Worm (Caenorhabditis elegans) whole organism, L4/young adult: ENCODE results near the gene fbxb-76.
"Not testable (repeated sequence)": the region's sequence is repeated elsewhere in the genome, so short reads cannot be mapped to it uniquely, and the experiment has no call there.

Experiments
- W03F9.2 ChIP-seq: fragments of 150-350 bp; optimal IDR thresholded peaks from 2 replicates; lab custom pipeline; 2014; ENCODE audit warnings: missing biosample characterization, missing genetic modification characterization
- dao-5 ChIP-seq: sonication (generic microtip); optimal IDR thresholded peaks from 2 replicates; lab custom pipeline; 2016; ENCODE audit warnings: missing genotype, missing genetic modification characterization, moderate library complexity, missing compliant biosample characterization
- him-1 ChIP-seq: sonication (generic microtip); optimal IDR thresholded peaks from 2 replicates; lab custom pipeline; 2016; ENCODE audit warnings: missing genotype, missing genetic modification reagents, missing genetic modification characterization, missing compliant biosample characterization

fbxb-76 gene

DNA sequence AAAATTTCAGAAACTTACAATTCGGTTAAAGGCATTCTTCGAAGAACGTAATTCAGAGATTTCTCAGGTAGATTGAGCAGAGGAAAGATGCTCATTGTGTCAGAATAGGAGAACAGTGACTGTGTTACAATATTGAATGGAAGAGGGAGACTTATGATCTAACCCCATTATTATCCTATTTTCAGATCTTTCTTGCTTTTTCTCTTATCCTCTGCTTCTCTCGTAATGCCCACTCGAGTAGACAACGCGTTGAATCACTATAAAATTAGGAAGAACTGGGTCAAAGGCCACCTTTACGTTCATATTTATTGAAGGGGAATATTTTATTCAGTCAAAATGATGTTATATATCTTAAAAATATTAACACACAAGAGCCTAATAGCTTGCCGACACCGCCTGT, at the start of gene fbxb-76:
Gene fbxb-76 (minus strand): TSS at position 101 of the 400 bp plus-strand sequence.
- TF ChIP-seq him-1 (no peak), W03F9.2 (tag; lab: Kevin White, UChicago) (no peak), dao-5 (tag; lab: Kevin White, UChicago) (no peak)

DNA sequence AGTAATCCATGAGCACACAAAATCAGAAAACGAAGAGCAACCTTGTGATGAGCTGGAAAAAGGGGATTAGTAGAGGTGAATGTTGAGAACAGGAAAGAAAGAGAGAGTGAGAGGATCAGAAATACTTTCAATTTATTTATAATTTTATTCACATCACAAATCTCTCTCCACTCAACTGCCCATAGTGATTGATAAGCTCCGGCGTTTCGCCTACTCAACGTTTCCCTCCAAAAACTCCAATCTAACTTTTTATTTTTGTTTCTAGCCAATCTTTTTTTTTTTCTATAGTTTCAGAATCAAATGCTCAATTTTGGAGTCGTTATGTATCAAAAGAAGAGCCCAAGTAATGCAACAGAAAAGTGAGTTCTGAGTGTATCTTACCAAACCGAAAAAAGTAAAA, 46.3 kb upstream of the fbxb-76 start, which contains the start of gene kin-4:
Gene kin-4 (plus strand): TSS at position 301 of the 400 bp plus-strand sequence.
- TF ChIP-seq him-1 (no peak), W03F9.2 (tag; lab: Kevin White, UChicago) (no peak), dao-5 (tag; lab: Kevin White, UChicago) (no peak)

DNA sequence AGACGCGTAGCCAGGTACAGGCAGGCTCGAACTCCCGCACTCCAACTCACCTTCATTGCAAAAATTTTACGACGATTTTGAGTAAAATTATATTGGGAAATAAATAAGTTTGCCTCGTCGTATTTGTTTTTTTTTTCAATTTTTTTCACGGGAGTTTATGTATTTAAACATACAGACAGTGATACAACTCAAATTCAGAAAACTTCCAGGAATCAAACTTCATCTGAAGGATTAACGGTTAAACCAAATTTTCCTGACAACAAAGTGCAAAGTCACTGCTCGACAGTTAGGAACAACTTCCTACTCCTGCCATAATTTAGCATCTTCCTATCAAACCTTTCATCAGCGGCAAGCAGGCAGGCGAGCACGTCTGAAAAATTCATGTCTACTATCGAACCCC, 45.7 kb upstream of the fbxb-76 start, which contains the start of gene F22B3.8:
Gene F22B3.8 (minus strand): TSS at position 101 of the 400 bp plus-strand sequence.
- no peak for TF ChIP-seq him-1
- TF ChIP-seq dao-5 (tag; lab: Kevin White, UChicago): no peak
- no peak for TF ChIP-seq W03F9.2 (tag; lab: Kevin White, UChicago)

DNA sequence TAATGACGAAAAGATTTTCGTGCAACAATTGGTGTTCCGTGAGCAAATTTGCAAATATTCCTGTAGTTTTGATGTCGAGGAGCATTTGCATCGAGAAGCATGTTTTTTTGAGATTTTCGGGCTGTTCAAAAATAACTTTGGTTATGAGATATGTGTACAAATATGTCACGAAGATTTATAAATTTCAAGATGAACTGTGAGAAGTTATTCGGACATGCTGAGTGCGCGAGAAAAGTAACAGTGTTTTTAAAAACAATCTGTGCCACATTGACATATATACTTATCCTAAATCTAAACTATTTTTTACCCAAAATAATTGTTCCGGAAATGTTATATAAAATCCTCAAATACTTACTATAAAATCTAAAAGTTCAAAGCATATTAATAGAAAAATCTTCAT, 42.5 kb upstream of the fbxb-76 start, which contains the start of gene F22B3.7:
Gene F22B3.7 (minus strand): TSS at position 101 of the 400 bp plus-strand sequence.
- TF ChIP-seq him-1: no peak
- no peak for TF ChIP-seq W03F9.2 (tag; lab: Kevin White, UChicago)
- TF ChIP-seq dao-5 (tag; lab: Kevin White, UChicago): no peak

DNA sequence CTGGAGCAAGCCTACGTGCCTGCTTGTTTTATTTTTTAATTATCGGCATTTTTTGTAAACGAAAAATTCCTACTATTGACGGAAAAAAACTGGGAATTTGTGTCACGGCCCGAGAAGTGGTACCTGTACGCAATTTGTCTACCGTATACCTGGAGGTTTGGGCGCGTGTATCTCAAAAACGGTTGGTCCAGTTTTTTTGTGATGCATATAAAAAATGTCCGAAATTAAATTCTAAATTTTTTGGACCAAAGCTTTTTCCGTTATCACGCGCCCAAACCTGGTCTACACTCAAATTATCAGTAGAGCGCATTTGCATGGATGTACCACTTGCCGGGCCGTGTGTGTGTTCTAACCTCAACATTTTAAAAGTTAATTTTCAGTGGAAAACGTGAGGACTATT, 37.6 kb upstream of the fbxb-76 start, which contains the start of gene F22B3.5:
Gene F22B3.5 (minus strand): TSS at position 101 of the 400 bp plus-strand sequence.
- not testable (repeated sequence) for TF ChIP-seq W03F9.2 (tag; lab: Kevin White, UChicago); him-1; dao-5 (tag; lab: Kevin White, UChicago)

DNA sequence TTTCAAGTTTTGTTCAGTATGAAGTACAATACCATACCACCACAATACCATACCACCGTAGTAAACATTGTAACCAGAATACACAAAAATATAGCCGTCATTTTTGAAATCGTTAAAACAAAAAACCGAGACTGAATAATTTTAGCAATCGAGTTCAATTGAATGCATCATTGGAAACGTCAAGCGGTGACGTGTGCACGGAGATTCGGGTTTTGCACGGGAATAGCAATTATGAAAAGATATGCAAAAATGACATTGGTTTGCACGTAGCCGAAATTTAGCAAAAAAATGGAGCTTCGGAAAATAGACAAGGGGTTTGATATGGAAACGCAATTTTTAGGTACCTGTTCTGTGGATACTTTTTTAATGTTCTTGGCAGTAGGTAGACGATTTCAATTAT, 35.8 kb upstream of the fbxb-76 start, which contains the start of gene F22B3.10:
Gene F22B3.10 (minus strand): TSS at position 101 of the 400 bp plus-strand sequence.
- TF ChIP-seq dao-5 (tag; lab: Kevin White, UChicago) (no peak), W03F9.2 (tag; lab: Kevin White, UChicago) (no peak), him-1 (no peak)

DNA sequence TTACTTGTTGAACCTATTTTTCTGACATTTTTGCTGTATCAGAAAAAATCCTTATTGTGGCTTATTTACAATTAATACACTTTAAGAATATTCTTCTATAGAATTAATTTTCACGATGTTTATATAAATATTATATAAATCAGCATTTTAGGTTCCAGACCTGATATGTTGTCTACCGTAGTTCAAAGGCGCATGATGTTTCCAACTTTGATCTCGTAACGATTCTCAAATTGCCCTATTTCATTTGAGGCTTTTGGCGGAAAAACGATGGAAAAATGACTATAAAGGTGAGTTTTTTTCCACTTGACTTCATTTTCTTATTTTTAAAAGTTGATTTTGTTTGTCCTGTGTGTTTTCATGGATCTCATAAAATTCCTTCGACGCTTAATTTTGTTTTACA, 30.9 kb upstream of the fbxb-76 start, which contains the start of gene gfat-2:
Gene gfat-2 (plus strand): TSS at position 145 of the 400 bp plus-strand sequence.
- TF ChIP-seq dao-5 (tag; lab: Kevin White, UChicago): no peak

DNA sequence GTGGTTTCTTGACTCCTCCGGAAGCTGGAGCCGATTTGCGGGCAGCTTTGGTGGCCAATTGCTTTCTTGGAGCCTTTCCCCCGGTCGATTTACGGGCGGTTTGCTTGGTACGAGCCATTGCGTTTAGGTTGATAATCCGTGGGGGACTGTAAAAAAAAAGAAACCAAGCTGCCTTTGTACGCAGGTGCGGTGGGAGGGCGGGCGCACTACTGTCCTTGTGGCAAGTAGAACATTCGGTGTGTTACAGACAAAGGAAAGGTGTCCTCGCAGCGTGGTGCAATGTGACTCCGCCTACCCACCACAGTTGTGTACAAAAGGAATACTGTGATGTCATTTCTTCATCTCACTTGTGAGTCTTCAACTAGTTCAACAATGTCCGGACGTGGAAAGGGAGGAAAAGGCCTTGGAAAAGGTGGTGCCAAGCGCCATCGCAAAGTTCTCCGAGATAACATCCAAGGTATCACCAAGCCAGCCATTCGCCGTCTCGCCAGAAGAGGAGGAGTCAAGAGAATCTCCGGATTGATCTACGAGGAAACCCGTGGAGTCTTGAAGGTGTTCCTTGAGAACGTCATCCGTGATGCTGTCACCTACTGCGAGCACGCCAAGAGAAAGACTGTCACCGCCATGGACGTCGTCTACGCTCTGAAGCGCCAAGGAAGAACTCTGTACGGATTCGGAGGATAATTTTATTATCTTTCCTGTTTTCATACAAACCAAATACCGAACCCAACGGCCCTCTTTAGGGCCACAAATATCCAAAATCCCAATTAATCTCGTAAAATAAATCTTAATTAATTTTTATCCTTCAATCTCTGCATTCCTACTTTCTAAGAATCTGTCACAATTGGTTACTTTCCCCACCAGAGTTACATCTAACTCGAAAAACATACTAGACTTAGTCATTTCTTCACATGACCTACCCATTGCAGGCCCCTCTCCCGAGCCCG, 27.9 kb upstream of the fbxb-76 start, which contains the start of the genes his-63 and his-64:
Gene his-63 (minus strand): TSS at position 118 of the 947 bp plus-strand sequence.
Gene his-64 (plus strand): TSS at position 373 of the 947 bp plus-strand sequence.
- not testable (repeated sequence) for TF ChIP-seq dao-5 (tag; lab: Kevin White, UChicago); him-1; W03F9.2 (tag; lab: Kevin White, UChicago)

DNA sequence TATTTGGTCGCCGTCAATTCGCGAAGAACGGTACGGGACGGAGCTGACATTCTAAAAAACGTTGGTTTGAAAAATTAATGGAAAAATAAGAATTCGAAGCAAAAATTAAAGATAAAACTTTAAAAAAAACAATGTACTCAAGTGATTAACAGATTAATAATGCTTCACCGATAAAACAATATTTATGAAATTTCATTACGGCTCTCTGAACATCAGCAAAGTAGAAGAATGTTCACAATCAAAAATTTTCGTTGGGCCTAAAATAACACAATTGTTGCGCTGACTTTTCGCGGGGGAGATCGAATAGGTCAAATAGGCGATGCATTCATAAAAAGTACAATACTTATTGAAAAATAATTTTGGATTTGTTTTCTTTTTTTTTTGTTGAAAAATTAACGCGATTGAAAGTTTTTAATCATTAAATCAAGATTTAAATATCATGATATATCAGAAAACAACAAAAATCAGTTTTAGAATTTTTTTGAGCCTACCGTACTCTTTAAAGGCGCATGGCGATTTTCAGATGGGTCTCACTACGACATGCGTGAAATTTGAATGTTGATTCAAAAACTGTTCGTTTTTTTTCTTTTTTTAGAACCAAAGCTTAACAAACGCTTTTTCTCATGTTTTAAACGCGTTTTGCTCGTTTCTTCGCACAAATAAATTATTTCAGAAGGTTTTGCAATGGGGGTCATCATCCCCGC, 24.3 kb upstream of the fbxb-76 start, which contains the start of the genes memi-3 and cyp-31A2:
Gene memi-3 (minus strand): TSS at position 51 of the 704 bp plus-strand sequence.
Gene cyp-31A2 (plus strand): TSS at position 674 of the 704 bp plus-strand sequence.
- TF ChIP-seq dao-5 (tag; lab: Kevin White, UChicago) (no peak), W03F9.2 (tag; lab: Kevin White, UChicago) (peak; percentile 8)

DNA sequence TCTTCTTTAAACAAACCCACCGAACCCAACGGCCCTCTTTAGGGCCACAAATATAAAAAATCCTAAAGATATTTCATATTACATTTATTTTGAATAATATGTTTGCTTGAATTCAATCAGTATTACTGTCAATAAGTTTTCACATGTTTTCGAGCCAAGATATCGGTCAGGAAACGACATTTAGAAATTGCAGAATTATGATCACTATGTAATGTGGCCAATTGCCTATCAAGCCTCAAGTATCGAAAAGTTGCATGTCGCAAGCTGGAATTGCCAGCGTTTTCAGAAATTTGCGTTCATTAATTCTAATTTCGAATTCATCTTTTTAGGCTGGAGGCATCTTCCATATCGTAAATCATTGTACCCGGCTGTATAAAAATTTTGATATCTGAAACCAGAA, 22.3 kb upstream of the fbxb-76 start:
- TF ChIP-seq W03F9.2 (tag; lab: Kevin White, UChicago) (no peak), dao-5 (tag; lab: Kevin White, UChicago) (no peak), him-1 (no peak)

DNA sequence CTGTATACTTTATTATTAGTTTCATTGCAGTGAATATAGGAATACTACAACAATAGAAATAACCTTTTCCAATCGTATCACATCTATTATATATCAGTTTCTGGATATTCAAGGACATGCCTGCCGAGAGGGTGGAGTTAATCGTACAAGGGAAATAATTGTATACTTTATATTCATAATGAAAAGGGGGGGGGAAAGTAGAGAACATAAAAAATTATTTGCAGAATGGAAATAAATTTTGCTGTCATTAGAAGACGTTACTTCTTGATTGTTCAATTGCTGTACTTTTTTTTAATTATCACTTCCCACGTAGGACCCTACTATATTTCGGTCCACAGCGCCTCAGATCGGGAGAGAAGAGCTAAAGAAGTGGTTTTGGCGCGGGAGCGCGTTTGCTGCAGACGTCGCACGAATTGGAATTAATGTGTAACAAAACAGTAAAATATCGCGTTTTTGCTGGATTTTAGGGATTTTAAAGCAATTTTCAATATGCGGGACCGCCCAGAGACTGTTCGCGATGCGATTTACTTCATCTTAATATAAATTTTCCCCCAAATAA, 19.2 kb upstream of the fbxb-76 start, which contains the start of gene dsl-6:
Gene dsl-6 (minus strand): TSS at position 51 of the 559 bp plus-strand sequence.
- TF ChIP-seq dao-5 (tag; lab: Kevin White, UChicago); him-1; W03F9.2 (tag; lab: Kevin White, UChicago): not testable (repeated sequence)

DNA sequence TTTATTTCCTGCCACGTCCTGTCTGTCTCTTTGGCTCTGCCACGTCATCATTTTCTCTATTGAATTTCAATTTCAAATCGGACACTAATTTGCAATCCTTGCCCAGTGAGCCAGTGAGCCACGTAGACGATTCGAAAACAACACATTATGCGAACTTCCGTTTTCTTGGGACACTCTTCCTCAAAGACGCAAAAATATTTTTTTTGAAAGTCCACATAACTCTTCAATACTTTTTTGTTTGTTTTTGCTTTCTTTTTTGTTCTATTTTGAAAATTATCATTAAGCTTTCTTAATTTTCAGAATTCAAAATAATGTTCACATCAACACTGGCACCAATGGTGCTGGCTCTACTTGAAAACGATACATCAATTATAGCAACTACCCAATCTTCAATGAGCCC, 15.1 kb upstream of the fbxb-76 start, which contains the start of gene tag-89:
Gene tag-89 (plus strand): TSS at position 301 of the 400 bp plus-strand sequence.
- TF ChIP-seq him-1 (no peak), W03F9.2 (tag; lab: Kevin White, UChicago) (no peak), dao-5 (tag; lab: Kevin White, UChicago) (no peak)
